Worm (Caenorhabditis elegans) whole organism, midembryonic: Measurements from ENCODE around the gene K11H12.11.

Experiments
- T22C8.4 ChIP-seq: fragments of 200-800 bp; sonication (Bioruptor generic); IDR thresholded peaks from 2 replicates; pipeline ENCODE4 v1.3.6; 2022; ENCODE audit warnings: missing genetic modification characterization, missing compliant biosample characterization
- med-1 ChIP-seq: sonication (generic microtip); optimal IDR thresholded peaks from 2 replicates; lab custom pipeline; 2017; ENCODE audit warnings: missing genetic modification characterization, mild to moderate bottlenecking, missing compliant biosample characterization, antibody characterized with exemption, missing genetic modification reagents; ENCODE audit not compliant: insufficient read depth
- ref-1 ChIP-seq: fragments of 200-800 bp; sonication (Bioruptor generic); conservative IDR thresholded peaks from 2 replicates; pipeline ENCODE4 v1.3.6; 2022; ENCODE audit warnings: missing genetic modification reagents, missing genetic modification characterization, missing compliant biosample characterization
- ztf-29 ChIP-seq: fragments of 200-800 bp; sonication (Bioruptor generic); IDR thresholded peaks from 2 replicates; pipeline ENCODE4 v1.3.6; 2022; ENCODE audit warnings: missing genetic modification reagents, missing genetic modification characterization, missing compliant biosample characterization

ce11 chrIV:675471-676159 lies 5.3 kb upstream of the K11H12.11 start, which contains the start of the genes K11H12.4 and K11H12.10:
- TF ChIP-seq T22C8.4 (GFP tag; lab: Robert Waterston, UW) (no peak), med-1 (GFP tag; lab: Kevin White, UChicago) (no peak), ref-1 (GFP tag; lab: Robert Waterston, UW) (no peak), ztf-29 (GFP tag; lab: Robert Waterston, UW) (no peak)
